Fruit fly (Drosophila melanogaster) whole organism: ENCODE data around the gene Rab6.

Experiments used
- CG8478 ChIP-seq: fragments of >200 bp; optimal IDR thresholded peaks from 2 replicates; lab custom pipeline; 2018; ENCODE audit warnings: inconsistent platforms
- Dll ChIP-seq: fragments of >200 bp; optimal IDR thresholded peaks from 2 replicates; lab custom pipeline; 2017
- pan ChIP-seq: fragments of >200 bp; optimal IDR thresholded peaks from 2 replicates; lab custom pipeline; 2017

- TF ChIP-seq Dll (lab: Kevin White, UChicago) (no peak), pan (lab: Kevin White, UChicago) (no peak), CG8478 (lab: Kevin White, UChicago) (no peak)
Measured at dm6 chr2L:12089145-12089544, 19.8 kb downstream of the Rab6 start.
